Worm (Caenorhabditis elegans) whole organism, mixed stage, embryonic: ENCODE results near the gene F16F9.4.
"Not testable (repeated sequence)": the region's sequence is repeated elsewhere in the genome, so short reads cannot be mapped to it uniquely, and the experiment has no call there.

ENCODE experiments used
- nhr-2 ChIP-seq: fragments of 150-350 bp; optimal IDR thresholded peaks from 2 replicates; lab custom pipeline; 2014; ENCODE audit warnings: missing biosample characterization, missing genetic modification characterization
- unc-120 ChIP-seq: sonication (generic microtip); optimal IDR thresholded peaks from 2 replicates; lab custom pipeline; 2017; ENCODE audit warnings: missing genetic modification characterization, missing compliant biosample characterization; ENCODE audit not compliant: poor library complexity, severe bottlenecking
- unc-39 ChIP-seq: fragments of 150-350 bp; optimal IDR thresholded peaks from 2 replicates; lab custom pipeline; 2014; ENCODE audit warnings: missing biosample characterization, missing genetic modification characterization

Gene F16F9.4

DNA sequence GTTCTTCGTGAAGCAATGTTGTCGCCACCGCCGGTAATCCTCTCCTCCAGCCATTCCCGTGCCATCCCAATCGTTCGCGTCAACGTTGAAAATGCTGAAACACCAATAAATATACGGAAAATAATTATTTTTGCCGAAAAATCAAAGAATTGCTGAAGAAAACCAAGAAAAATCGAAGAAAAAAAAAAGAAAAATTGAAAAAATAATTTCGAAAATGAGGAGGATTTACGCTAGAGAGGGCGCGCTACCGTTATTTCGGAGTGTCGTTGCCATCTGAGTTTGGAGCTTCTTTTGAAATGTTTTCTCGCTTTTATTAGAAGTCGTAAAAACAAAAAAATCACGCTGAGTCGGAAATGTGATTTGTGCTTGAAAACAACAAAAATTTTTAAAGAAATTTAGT is 52.4 kb downstream of the F16F9.4 start, which contains the start of gene F08F1.9:
Gene F08F1.9, minus strand, starts transcription at position 101 of the 400 bp plus-strand sequence.
- TF ChIP-seq unc-120 (tag; lab: Kevin White, UChicago); unc-39; nhr-2 (tag; lab: Kevin White, UChicago): not testable (repeated sequence)
